Worm (Caenorhabditis elegans) whole organism, L4 larva: ENCODE data around the gene Y51H7C.1.
A peak's percentile ranks its signal among the peaks of the same experiment; 100 is the strongest.

Source experiments
- F44E2.7 ChIP-seq: fragments of 200-800 bp; sonication (Bioruptor generic); IDR thresholded peaks from 2 replicates; pipeline ENCODE4 v2.1.2; 2022; ENCODE audit warnings: missing genetic modification characterization, missing compliant biosample characterization
- T20F7.1 ChIP-seq: fragments of 200-800 bp; sonication (Bioruptor generic); optimal IDR thresholded peaks from 2 replicates; lab custom pipeline; 2018; ENCODE audit warnings: mild to moderate bottlenecking, missing genetic modification characterization, missing compliant biosample characterization
- T26A8.4 ChIP-seq: fragments of 200-800 bp; sonication (Bioruptor generic); IDR thresholded peaks from 2 replicates; pipeline ENCODE4 v1.3.6; 2022; ENCODE audit warnings: missing genetic modification characterization, missing compliant biosample characterization
- Y5F2A.4 ChIP-seq: fragments of 200-800 bp; sonication (Bioruptor generic); optimal IDR thresholded peaks from 2 replicates; lab custom pipeline; 2018; ENCODE audit warnings: mild to moderate bottlenecking, missing genetic modification characterization, missing compliant biosample characterization
- ZK337.2 ChIP-seq: fragments of 200-800 bp; sonication (Bioruptor generic); IDR thresholded peaks from 2 replicates; pipeline ENCODE4 v1.3.6; 2022; ENCODE audit warnings: missing genetic modification reagents, missing genetic modification characterization, missing compliant biosample characterization
- aha-1 ChIP-seq: fragments of 150-350 bp; peaks from one replicate; lab custom pipeline; 2014; ENCODE audit warnings: missing biosample characterization, missing genetic modification characterization
- aly-2 ChIP-seq: sonication (generic microtip); optimal IDR thresholded peaks from 2 replicates; lab custom pipeline; 2018; ENCODE audit warnings: missing biosample characterization, missing genetic modification characterization
- arid-1 ChIP-seq: fragments of 200-800 bp; sonication (Bioruptor generic); conservative IDR thresholded peaks from 2 replicates; pipeline ENCODE4 v1.3.6; 2022; ENCODE audit warnings: missing genetic modification reagents, missing genetic modification characterization, missing compliant biosample characterization
- ceh-44 ChIP-seq: fragments of 200-800 bp; sonication (Bioruptor generic); IDR thresholded peaks from 2 replicates; pipeline ENCODE4 v1.3.6; 2022; ENCODE audit warnings: missing genetic modification reagents, missing genetic modification characterization, missing compliant biosample characterization
- daf-16 ChIP-seq, 3 experiments: sonication (generic microtip); optimal IDR thresholded peaks; 2 replicates each; lab custom pipeline; 2016 to 2017; ENCODE audit warnings: missing genetic modification characterization in 3 of 3, missing genetic modification reagents in 3 of 3, mild to moderate bottlenecking in 2 of 3, missing compliant biosample characterization in 2 of 3, missing biosample characterization in 1 of 3, moderate library complexity in 1 of 3
- dmd-6 ChIP-seq: fragments of 200-800 bp; sonication (Bioruptor generic); IDR thresholded peaks from 2 replicates; pipeline ENCODE4 v1.3.6; 2022; ENCODE audit warnings: missing genetic modification reagents, missing genetic modification characterization, missing compliant biosample characterization
- duxl-1 ChIP-seq: sonication (generic microtip); optimal IDR thresholded peaks from 2 replicates; lab custom pipeline; 2016; ENCODE audit warnings: mild to moderate bottlenecking, missing genetic modification characterization, moderate library complexity, missing compliant biosample characterization; ENCODE audit not compliant: poor library complexity
- dve-1 ChIP-seq: sonication (generic microtip); optimal IDR thresholded peaks from 2 replicates; lab custom pipeline; 2017; ENCODE audit warnings: antibody characterized with exemption, mild to moderate bottlenecking, missing genetic modification characterization, missing compliant biosample characterization; ENCODE audit not compliant: insufficient read depth
- hlh-30 ChIP-seq: sonication (generic microtip); optimal IDR thresholded peaks from 2 replicates; lab custom pipeline; 2017; ENCODE audit warnings: antibody characterized with exemption, mild to moderate bottlenecking, missing genetic modification characterization, missing compliant biosample characterization; ENCODE audit not compliant: insufficient read depth
- hmg-1.1 ChIP-seq: fragments of 200-800 bp; sonication (Bioruptor generic); IDR thresholded peaks from 2 replicates; pipeline ENCODE4 v1.3.6; 2022; ENCODE audit warnings: missing genetic modification reagents, missing genetic modification characterization, missing compliant biosample characterization
- jun-1 ChIP-seq: fragments of 150-350 bp; optimal IDR thresholded peaks from 2 replicates; lab custom pipeline; 2014; ENCODE audit warnings: missing biosample characterization, missing genetic modification reagents, missing genetic modification characterization
- lin-1 ChIP-seq: fragments of 200-800 bp; sonication (Bioruptor generic); IDR thresholded peaks from 2 replicates; pipeline ENCODE4 v1.3.6; 2022; ENCODE audit warnings: missing genetic modification reagents, missing genetic modification characterization, missing compliant biosample characterization
- lin-13 ChIP-seq: fragments of 150-350 bp; optimal IDR thresholded peaks from 2 replicates; lab custom pipeline; 2014; ENCODE audit warnings: missing biosample characterization, missing genetic modification reagents, missing genetic modification characterization
- lin-15B ChIP-seq: fragments of 150-350 bp; sonication (generic microtip); optimal IDR thresholded peaks from 3 replicates; lab custom pipeline; 2014; ENCODE audit warnings: missing biosample characterization, missing genetic modification characterization
- lsy-2 ChIP-seq, 2 experiments: fragments of 150-350 bp in 1 of 2; sonication (generic microtip) in 1 of 2; optimal IDR thresholded peaks; 2 replicates each; lab custom pipeline; 2014 to 2017; ENCODE audit warnings: missing biosample characterization in 2 of 2, missing genetic modification characterization in 2 of 2
- madf-5 ChIP-seq, 2 experiments: fragments of 200-800 bp; sonication (Bioruptor generic); IDR thresholded peaks; 2 replicates each; pipeline ENCODE4 v1.3.6; 2022; ENCODE audit warnings: missing compliant biosample characterization in 2 of 2, missing genetic modification characterization in 2 of 2
- madf-9 ChIP-seq: fragments of 200-800 bp; sonication (Bioruptor generic); conservative IDR thresholded peaks from 2 replicates; pipeline ENCODE4 v1.3.6; 2022; ENCODE audit warnings: missing genetic modification reagents, missing genetic modification characterization, missing compliant biosample characterization
- mdt-29 ChIP-seq: fragments of 200-800 bp; sonication (Bioruptor generic); IDR thresholded peaks from 2 replicates; pipeline ENCODE4 v1.3.6; 2022; ENCODE audit warnings: missing genetic modification reagents, missing genetic modification characterization, missing compliant biosample characterization
- mxl-2 ChIP-seq: fragments of 200-800 bp; sonication (Bioruptor generic); conservative IDR thresholded peaks from 2 replicates; pipeline ENCODE4 v1.3.6; 2022; ENCODE audit warnings: missing genetic modification reagents, missing genetic modification characterization, missing compliant biosample characterization
- nhr-28 ChIP-seq: fragments of 150-350 bp; optimal IDR thresholded peaks from 2 replicates; lab custom pipeline; 2014; ENCODE audit warnings: missing biosample characterization, missing genetic modification characterization
- nhr-48 ChIP-seq: sonication (generic microtip); optimal IDR thresholded peaks from 2 replicates; lab custom pipeline; 2016; ENCODE audit warnings: mild to moderate bottlenecking, missing genetic modification characterization, missing compliant biosample characterization
- nhr-6 ChIP-seq: fragments of 150-350 bp; optimal IDR thresholded peaks from 2 replicates; lab custom pipeline; 2014; ENCODE audit warnings: missing biosample characterization, missing genetic modification characterization
- pqm-1 ChIP-seq: sonication (generic microtip); optimal IDR thresholded peaks from 2 replicates; lab custom pipeline; 2017; ENCODE audit warnings: missing biosample characterization, missing genetic modification characterization
- sdz-12 ChIP-seq: fragments of 200-800 bp; sonication (Bioruptor generic); optimal IDR thresholded peaks from 2 replicates; lab custom pipeline; 2018; ENCODE audit warnings: mild to moderate bottlenecking, missing genetic modification characterization, missing compliant biosample characterization
- set-16 ChIP-seq: fragments of 200-800 bp; sonication (Bioruptor generic); IDR thresholded peaks from 2 replicates; pipeline ENCODE4 v1.3.6; 2022; ENCODE audit warnings: missing genetic modification reagents, missing genetic modification characterization, missing compliant biosample characterization
- spr-1 ChIP-seq: sonication (generic microtip); optimal IDR thresholded peaks from 2 replicates; lab custom pipeline; 2016; ENCODE audit warnings: mild to moderate bottlenecking, missing genetic modification characterization, missing compliant biosample characterization
- unc-62 ChIP-seq, 3 experiments: fragments of 150-350 bp in 1 of 3; sonication (generic microtip); optimal IDR thresholded peaks in 2 of 3; peaks in 1 of 3; 1 replicate in 1 of 3; 2 replicates in 2 of 3; lab custom pipeline; 2014 to 2017; ENCODE audit warnings: missing biosample characterization in 3 of 3, missing genetic modification characterization in 3 of 3, missing genetic modification reagents in 3 of 3, missing genotype in 1 of 3
- vab-7 ChIP-seq: fragments of 200-800 bp; sonication (Bioruptor generic); IDR thresholded peaks from 2 replicates; pipeline ENCODE4 v1.3.6; 2022; ENCODE audit warnings: missing genetic modification reagents, missing genetic modification characterization, missing compliant biosample characterization
- zfp-3 ChIP-seq: fragments of 200-800 bp; sonication (Bioruptor generic); conservative IDR thresholded peaks from 2 replicates; pipeline ENCODE4 v1.3.6; 2022; ENCODE audit warnings: missing genetic modification reagents, missing genetic modification characterization, missing compliant biosample characterization
- ztf-7 ChIP-seq: fragments of 150-350 bp; optimal IDR thresholded peaks from 2 replicates; lab custom pipeline; 2014; ENCODE audit warnings: missing biosample characterization, missing genetic modification characterization

Gene Y51H7C.1

ce11 chrII:1501614-1502355 lies 34.3 kb downstream of the Y51H7C.1 start (continued):
- TF ChIP-seq unc-62 (GFP tag; optimal IDR thresholded peaks at IDR 0.05 in 1 of 2; lab: Kevin White, UChicago) (no peak), unc-62 (tag; optimal IDR thresholded peaks at IDR 0.05; lab: Kevin White, UChicago) (no peak), daf-16 (GFP tag; optimal IDR thresholded peaks at IDR 0.05; lab: Kevin White, UChicago) (peak in 1 of 2 experiments; percentile 36), daf-16 (tag; optimal IDR thresholded peaks at IDR 0.05; lab: Kevin White, UChicago) (no peak), Y5F2A.4 (GFP tag; lab: Kevin White, UChicago) (no peak), duxl-1 (tag; lab: Kevin White, UChicago) (no peak), zfp-3 (GFP tag; lab: Robert Waterston, UW) (no peak), mdt-29 (GFP tag; lab: Robert Waterston, UW) (no peak), vab-7 (GFP tag; lab: Robert Waterston, UW) (no peak), F44E2.7 (GFP tag; lab: Robert Waterston, UW) (no peak), lin-13 (peak; percentile 2), lin-1 (GFP tag; lab: Robert Waterston, UW) (no peak), ceh-44 (GFP tag; lab: Robert Waterston, UW) (no peak), mxl-2 (no peak), aha-1 (tag; lab: Kevin White, UChicago) (no peak), ZK337.2 (GFP tag; lab: Robert Waterston, UW) (no peak), hlh-30 (tag; lab: Kevin White, UChicago) (peak; percentile 74), ztf-7 (no peak), madf-5 (GFP tag; IDR thresholded peaks at IDR 0.05; lab: Robert Waterston, UW) (no peak)

DNA sequence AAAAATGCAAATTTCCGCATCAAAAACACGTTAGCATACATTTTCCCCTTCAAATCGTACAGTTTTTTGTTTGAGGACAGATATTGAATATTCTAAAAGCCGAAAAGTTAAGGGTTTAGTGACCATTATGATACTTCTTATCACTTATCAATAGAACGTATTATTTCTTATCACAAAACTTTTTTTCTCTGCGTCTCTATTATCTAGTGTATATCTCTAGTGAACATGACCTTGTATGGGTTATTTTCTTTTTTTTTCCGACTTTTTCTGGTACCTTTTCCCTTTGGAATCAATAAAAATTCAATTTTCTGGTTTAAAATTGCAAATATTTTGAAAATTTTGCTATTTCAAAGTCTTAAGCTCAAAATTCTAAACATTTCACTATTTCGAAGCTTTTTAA lies 36.1 kb downstream of the Y51H7C.1 start:
- no peak for TF ChIP-seq jun-1
- no peak for TF ChIP-seq lin-15B (tag; lab: Kevin White, UChicago)
- no peak for TF ChIP-seq T26A8.4 (GFP tag; lab: Robert Waterston, UW)
- TF ChIP-seq aly-2 (tag; lab: Kevin White, UChicago) = no peak
- TF ChIP-seq hlh-30 (tag; lab: Kevin White, UChicago) = no peak
- peak; percentile 19 for TF ChIP-seq pqm-1 (tag; lab: Kevin White, UChicago)
- TF ChIP-seq nhr-28 (tag; lab: Kevin White, UChicago) = peak; percentile 73
- TF ChIP-seq F44E2.7 (GFP tag; lab: Robert Waterston, UW) = no peak
- no peak for TF ChIP-seq T20F7.1 (GFP tag; lab: Kevin White, UChicago)
- TF ChIP-seq lsy-2 (tag; optimal IDR thresholded peaks at IDR 0.05; lab: Kevin White, UChicago) = peak in 1 of 2 experiments; percentile 1
- no peak for TF ChIP-seq lin-13
- no peak for TF ChIP-seq daf-16 (GFP tag; optimal IDR thresholded peaks at IDR 0.05; lab: Kevin White, UChicago)
- TF ChIP-seq daf-16 (tag; optimal IDR thresholded peaks at IDR 0.05; lab: Kevin White, UChicago) = peak; percentile 33
- TF ChIP-seq set-16 (GFP tag; lab: Robert Waterston, UW) = no peak
- no peak for TF ChIP-seq mdt-29 (GFP tag; lab: Robert Waterston, UW)
- TF ChIP-seq dve-1 (tag; lab: Kevin White, UChicago) = peak; percentile 60
- TF ChIP-seq sdz-12 = no peak
- peak in 1 of 2 experiments; percentile 67 for TF ChIP-seq unc-62 (GFP tag; optimal IDR thresholded peaks at IDR 0.05 in 1 of 2; lab: Kevin White, UChicago)
- no peak for TF ChIP-seq unc-62 (tag; optimal IDR thresholded peaks at IDR 0.05; lab: Kevin White, UChicago)
- no peak for TF ChIP-seq hmg-1.1 (GFP tag; lab: Robert Waterston, UW)
- no peak for TF ChIP-seq arid-1 (GFP tag; lab: Robert Waterston, UW)
- no peak for TF ChIP-seq mxl-2
- no peak for TF ChIP-seq madf-9 (GFP tag; lab: Robert Waterston, UW)
- TF ChIP-seq dmd-6 (GFP tag; lab: Robert Waterston, UW) = peak; percentile 28; the same call in 1 of the 2 replicates
- no peak for TF ChIP-seq nhr-48 (tag; lab: Kevin White, UChicago)
- no peak for TF ChIP-seq nhr-6 (tag; lab: Kevin White, UChicago)
- TF ChIP-seq spr-1 (tag; lab: Kevin White, UChicago) = no peak
- TF ChIP-seq ZK337.2 (GFP tag; lab: Robert Waterston, UW) = no peak
